Fruit fly (Drosophila melanogaster) whole organism, embryonic: ENCODE results near the gene CG34282.

ENCODE experiments used
- Aef1 ChIP-seq: fragments of 200-800 bp; sonication (Bioruptor generic); IDR thresholded peaks from 3 replicates; pipeline ENCODE4 v1.3.6; 2022; ENCODE audit warnings: missing biosample characterization, missing genetic modification characterization
- C15 ChIP-seq: fragments of 200-800 bp; sonication (Bioruptor generic); IDR thresholded peaks from 3 replicates; pipeline ENCODE4 v1.3.6; 2022; ENCODE audit warnings: missing biosample characterization, missing genetic modification characterization
- CG10209 ChIP-seq: fragments of 200-800 bp; sonication (Bioruptor generic); optimal IDR thresholded peaks from 3 replicates; lab custom pipeline; 2017; ENCODE audit warnings: missing biosample characterization, mild to moderate bottlenecking, missing genetic modification characterization, missing genetic modification reagents
- CG10979 ChIP-seq: fragments of 200-800 bp; sonication (Bioruptor generic); optimal IDR thresholded peaks from 2 replicates; lab custom pipeline; 2018; ENCODE audit warnings: missing biosample characterization, mild to moderate bottlenecking, missing genetic modification characterization, moderate library complexity
- CG11247 ChIP-seq: fragments of 200-800 bp; sonication (Bioruptor generic); IDR thresholded peaks from 2 replicates; pipeline ENCODE4 v1.3.6; 2022; ENCODE audit warnings: missing biosample characterization, missing genetic modification characterization
- CG11560 ChIP-seq: fragments of 200-800 bp; sonication (Bioruptor generic); IDR thresholded peaks from 3 replicates; pipeline ENCODE4 v1.3.6; 2022; ENCODE audit warnings: missing biosample characterization, missing genetic modification characterization
- CG13296 ChIP-seq: fragments of 200-800 bp; sonication (Bioruptor generic); optimal IDR thresholded peaks from 3 replicates; lab custom pipeline; 2018; ENCODE audit warnings: missing biosample characterization, mild to moderate bottlenecking, missing genetic modification characterization
- CG13424 ChIP-seq: fragments of 200-800 bp; sonication (Bioruptor generic); optimal IDR thresholded peaks from 2 replicates; lab custom pipeline; 2019; ENCODE audit warnings: missing biosample characterization, mild to moderate bottlenecking, missing genetic modification characterization, moderate library complexity
- CG13624 ChIP-seq: fragments of 200-800 bp; sonication (Bioruptor generic); optimal IDR thresholded peaks from 2 replicates; lab custom pipeline; 2016; ENCODE audit warnings: missing biosample characterization, missing genetic modification characterization
- CG15073 ChIP-seq: fragments of 200-800 bp; sonication (Bioruptor generic); optimal IDR thresholded peaks from 2 replicates; lab custom pipeline; 2016; ENCODE audit warnings: missing biosample characterization, missing genetic modification characterization
- CG18262 ChIP-seq: fragments of 200-800 bp; optimal IDR thresholded peaks from 3 replicates; lab custom pipeline; 2019; ENCODE audit warnings: missing biosample characterization, mild to moderate bottlenecking, missing genetic modification characterization, moderate library complexity
- CG32532 ChIP-seq: fragments of 200-800 bp; sonication (Bioruptor generic); IDR thresholded peaks from 2 replicates; pipeline ENCODE4 v1.3.6; 2022; ENCODE audit warnings: missing biosample characterization, missing genetic modification characterization
- CG4328 ChIP-seq: fragments of 200-800 bp; sonication (Bioruptor generic); optimal IDR thresholded peaks from 3 replicates; lab custom pipeline; 2017; ENCODE audit warnings: missing biosample characterization, missing genetic modification reagents, missing genetic modification characterization
- CG6254 ChIP-seq: fragments of 200-800 bp; sonication (Bioruptor generic); optimal IDR thresholded peaks from 3 replicates; lab custom pipeline; 2017; ENCODE audit warnings: mild to moderate bottlenecking, missing biosample characterization, missing genetic modification reagents, missing genetic modification characterization
- CG6813 ChIP-seq: fragments of 200-800 bp; sonication (Bioruptor generic); optimal IDR thresholded peaks from 2 replicates; lab custom pipeline; 2017; ENCODE audit warnings: missing biosample characterization, missing genetic modification characterization, mild to moderate bottlenecking, moderate library complexity, missing genetic modification reagents
- CG6854 ChIP-seq: fragments of 200-800 bp; sonication (Bioruptor generic); optimal IDR thresholded peaks from 3 replicates; lab custom pipeline; 2017; ENCODE audit warnings: missing biosample characterization, mild to moderate bottlenecking, missing genetic modification characterization
- CG8924 ChIP-seq: fragments of 200-800 bp; optimal IDR thresholded peaks from 3 replicates; lab custom pipeline; 2019; ENCODE audit warnings: missing biosample characterization, mild to moderate bottlenecking, missing genetic modification characterization, moderate library complexity
- CG9817 ChIP-seq: fragments of 200-800 bp; sonication (Bioruptor generic); optimal IDR thresholded peaks from 2 replicates; lab custom pipeline; 2018; ENCODE audit warnings: missing biosample characterization, mild to moderate bottlenecking, missing genetic modification characterization, moderate library complexity
- Chrac-16 ChIP-seq: fragments of 200-800 bp; sonication (Bioruptor generic); optimal IDR thresholded peaks from 3 replicates; lab custom pipeline; 2016; ENCODE audit warnings: missing biosample characterization, missing genetic modification characterization
- Dek ChIP-seq: fragments of 200-800 bp; sonication (Bioruptor generic); optimal IDR thresholded peaks from 3 replicates; lab custom pipeline; 2019; ENCODE audit warnings: missing biosample characterization, mild to moderate bottlenecking, missing genetic modification characterization, moderate library complexity
- GATAe ChIP-seq: fragments of 200-800 bp; sonication (Bioruptor generic); conservative IDR thresholded peaks from 2 replicates; pipeline ENCODE4 v1.3.6; 2022; ENCODE audit warnings: missing biosample characterization, missing genetic modification characterization
- MESR4 ChIP-seq: fragments of 200-800 bp; sonication (Bioruptor generic); optimal IDR thresholded peaks from 2 replicates; lab custom pipeline; 2018; ENCODE audit warnings: missing biosample characterization, mild to moderate bottlenecking, missing genetic modification characterization, moderate library complexity
- Med ChIP-seq: fragments of 200-800 bp; sonication (Bioruptor generic); peaks from one replicate; lab custom pipeline; 2016; ENCODE audit warnings: missing biosample characterization, missing genetic modification characterization, mild to moderate bottlenecking, inconsistent platforms, moderate library complexity
- Sin3A ChIP-seq: fragments of >200 bp; optimal IDR thresholded peaks from 2 replicates; lab custom pipeline; 2018
- Sox100B ChIP-seq: fragments of 200-800 bp; sonication (Bioruptor generic); optimal IDR thresholded peaks from 3 replicates; lab custom pipeline; 2018; ENCODE audit warnings: missing biosample characterization, mild to moderate bottlenecking, missing genetic modification characterization
- Sox102F ChIP-seq: fragments of 200-800 bp; sonication (Bioruptor generic); optimal IDR thresholded peaks from 2 replicates; lab custom pipeline; 2018; ENCODE audit warnings: missing biosample characterization, mild to moderate bottlenecking, missing genetic modification characterization, moderate library complexity
- Vsx1 ChIP-seq: fragments of 200-800 bp; sonication (Bioruptor generic); optimal IDR thresholded peaks from 2 replicates; lab custom pipeline; 2017; ENCODE audit warnings: missing biosample characterization, mild to moderate bottlenecking, missing genetic modification characterization, missing genetic modification reagents
- chif ChIP-seq, 2 experiments: fragments of 200-800 bp; sonication (Bioruptor generic); optimal IDR thresholded peaks; 3 replicates each; lab custom pipeline; 2016; ENCODE audit warnings: missing biosample characterization in 2 of 2, missing genetic modification characterization in 2 of 2
- corto ChIP-seq: fragments of 200-800 bp; sonication (Bioruptor generic); optimal IDR thresholded peaks from 2 replicates; lab custom pipeline; 2016; ENCODE audit warnings: missing biosample characterization, mild to moderate bottlenecking, missing genetic modification characterization, moderate library complexity
- fd102C ChIP-seq: fragments of 200-800 bp; sonication (Bioruptor generic); optimal IDR thresholded peaks from 2 replicates; lab custom pipeline; 2018; ENCODE audit warnings: missing biosample characterization, mild to moderate bottlenecking, missing genetic modification characterization, moderate library complexity
- fd96Cb ChIP-seq: fragments of 200-800 bp; sonication (Bioruptor generic); optimal IDR thresholded peaks from 2 replicates; lab custom pipeline; 2018; ENCODE audit warnings: missing biosample characterization, mild to moderate bottlenecking, missing genetic modification characterization, moderate library complexity
- ftz-f1 ChIP-seq: fragments of 200-800 bp; sonication (Bioruptor generic); optimal IDR thresholded peaks from 2 replicates; lab custom pipeline; 2016; ENCODE audit warnings: missing biosample characterization, missing genetic modification characterization
- grn ChIP-seq: fragments of 200-800 bp; sonication (Bioruptor generic); optimal IDR thresholded peaks from 3 replicates; lab custom pipeline; 2017; ENCODE audit warnings: missing biosample characterization, missing genetic modification characterization
- gsb-n ChIP-seq: fragments of 200-800 bp; sonication (Bioruptor generic); optimal IDR thresholded peaks from 3 replicates; lab custom pipeline; 2018; ENCODE audit warnings: missing biosample characterization, mild to moderate bottlenecking, missing genetic modification characterization
- jumu ChIP-seq: fragments of 200-800 bp; sonication (Bioruptor generic); optimal IDR thresholded peaks from 3 replicates; lab custom pipeline; 2016; ENCODE audit warnings: missing biosample characterization, missing genetic modification characterization
- kah ChIP-seq: fragments of 200-800 bp; sonication (Bioruptor generic); optimal IDR thresholded peaks from 2 replicates; lab custom pipeline; 2018; ENCODE audit warnings: missing biosample characterization, mild to moderate bottlenecking, missing genetic modification characterization
- luna ChIP-seq: fragments of 200-800 bp; sonication (Bioruptor generic); optimal IDR thresholded peaks from 2 replicates; lab custom pipeline; 2016; ENCODE audit warnings: missing biosample characterization, missing genetic modification characterization
- mam ChIP-seq: fragments of 200-800 bp; sonication (Bioruptor generic); optimal IDR thresholded peaks from 3 replicates; lab custom pipeline; 2016; ENCODE audit warnings: missing biosample characterization, missing genetic modification characterization
- onecut ChIP-seq: fragments of 200-800 bp; sonication (Bioruptor generic); IDR thresholded peaks from 2 replicates; pipeline ENCODE4 v1.3.6; 2022; ENCODE audit warnings: missing biosample characterization, missing genetic modification characterization
- peb ChIP-seq: fragments of 200-800 bp; sonication (Bioruptor generic); IDR thresholded peaks from 2 replicates; pipeline ENCODE4 v1.3.6; 2022; ENCODE audit warnings: missing biosample characterization, missing genetic modification characterization
- prd ChIP-seq, 3 experiments: fragments of >200 bp in 2 of 3; fragments of 200-800 bp in 1 of 3; sonication (Bioruptor generic) in 1 of 3; optimal IDR thresholded peaks in 2 of 3; IDR thresholded peaks in 1 of 3; 2 replicates in 2 of 3; 3 replicates in 1 of 3; pipeline versions ENCODE4 v1.3.6 to Lab custom; 2017 to 2022; ENCODE audit warnings: missing biosample characterization in 1 of 3, missing genetic modification characterization in 1 of 3
- row ChIP-seq: fragments of 200-800 bp; sonication (Bioruptor generic); IDR thresholded peaks from 3 replicates; pipeline ENCODE4 v1.3.6; 2022; ENCODE audit warnings: missing biosample characterization, missing genetic modification characterization
- sens ChIP-seq: fragments of 200-800 bp; sonication (Bioruptor generic); peaks from one replicate; lab custom pipeline; 2016; ENCODE audit warnings: missing biosample characterization, missing genetic modification characterization
- sisA ChIP-seq: fragments of 200-800 bp; sonication (Bioruptor generic); IDR thresholded peaks from 2 replicates; pipeline ENCODE4 v1.3.6; 2022; ENCODE audit warnings: missing biosample characterization, missing genetic modification characterization
- slou ChIP-seq: fragments of 200-800 bp; sonication (Bioruptor generic); optimal IDR thresholded peaks from 3 replicates; lab custom pipeline; 2016; ENCODE audit warnings: missing biosample characterization, missing genetic modification characterization
- slp2 ChIP-seq: fragments of 200-800 bp; sonication (Bioruptor generic); optimal IDR thresholded peaks from 2 replicates; lab custom pipeline; 2016; ENCODE audit warnings: missing biosample characterization, missing genetic modification characterization
- toy ChIP-seq: fragments of 200-800 bp; sonication (Bioruptor generic); IDR thresholded peaks from 2 replicates; pipeline ENCODE4 v1.3.6; 2022; ENCODE audit warnings: missing biosample characterization, missing genetic modification characterization
- unpg ChIP-seq: fragments of 200-800 bp; sonication (Bioruptor generic); optimal IDR thresholded peaks from 3 replicates; lab custom pipeline; 2018; ENCODE audit warnings: missing biosample characterization, mild to moderate bottlenecking, missing genetic modification characterization, moderate library complexity
- wdn ChIP-seq: fragments of 200-800 bp; sonication (Bioruptor generic); IDR thresholded peaks from 2 replicates; pipeline ENCODE4 v1.3.6; 2022; ENCODE audit warnings: missing biosample characterization, missing genetic modification characterization

CG34282 gene

DNA sequence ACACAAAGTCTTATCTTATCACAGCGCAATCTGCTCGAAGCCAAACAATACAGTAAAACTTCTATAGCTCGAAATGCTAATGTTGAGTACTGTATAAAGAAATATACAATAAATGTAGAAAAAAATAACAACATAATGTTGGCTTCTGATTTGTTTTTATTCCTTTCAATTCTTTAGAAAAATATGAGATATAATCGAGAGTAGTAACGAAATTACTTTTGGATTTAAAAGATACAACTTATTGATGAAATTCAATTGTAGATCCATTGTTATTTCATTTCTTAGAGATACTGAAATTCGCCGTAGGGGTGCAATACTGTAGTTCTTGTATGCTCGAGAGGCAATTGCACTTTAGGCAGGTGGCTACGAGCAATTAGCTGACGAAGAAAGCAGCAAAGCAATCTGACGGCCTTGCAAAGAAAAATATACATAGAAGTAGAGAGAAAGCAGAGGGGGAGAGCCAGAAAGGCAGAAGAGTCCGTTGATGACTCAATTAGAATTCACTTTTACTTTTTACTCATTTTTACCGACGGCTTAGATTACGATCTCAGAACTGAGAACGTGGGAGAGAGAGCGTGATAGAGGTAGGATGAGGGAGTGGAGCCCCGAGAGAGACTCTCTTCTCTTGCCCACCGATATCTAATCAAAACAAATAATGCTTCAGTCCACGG is 24.5 kb upstream of the CG34282 start (continued):
- TF ChIP-seq row (GFP tag; lab: Robert Waterston, UW), result peak; percentile 65
- peak; percentile 85 for TF ChIP-seq grn (GFP tag; lab: Kevin White, UChicago)
- peak; percentile 65 for TF ChIP-seq gsb-n
- no peak for TF ChIP-seq CG6254 (GFP tag; lab: Kevin White, UChicago)
- TF ChIP-seq unpg, result peak; percentile 70
- peak; percentile 34 for TF ChIP-seq jumu (GFP tag; lab: Kevin White, UChicago)
- no peak; the same call in 1 of the 2 replicates for TF ChIP-seq onecut
- no peak for TF ChIP-seq C15 (GFP tag; lab: Robert Waterston, UW)
- 0 out of 2 replicates have a peak, but pooled peaks have one; percentile 6 for TF ChIP-seq CG32532
- TF ChIP-seq sens, result peak; percentile 91
- TF ChIP-seq slp2 (GFP tag; lab: Kevin White, UChicago), result peak; percentile 27
- TF ChIP-seq Chrac-16 (GFP tag; lab: Kevin White, UChicago), result peak; percentile 1
- peak; percentile 65 for TF ChIP-seq CG13624 (GFP tag; lab: Kevin White, UChicago)
- TF ChIP-seq Sox100B (GFP tag; lab: Kevin White, UChicago), result peak; percentile 37
- peak; percentile 61 for TF ChIP-seq CG8924
- TF ChIP-seq Aef1 (GFP tag; lab: Robert Waterston, UW), result peak; percentile 29; the same call in 1 of the 3 replicates
- no peak for TF ChIP-seq CG6854 (GFP tag; lab: Kevin White, UChicago)
- TF ChIP-seq CG4328 (GFP tag; lab: Kevin White, UChicago), result peak; percentile 47
- TF ChIP-seq MESR4 (GFP tag; lab: Kevin White, UChicago), result no peak
- TF ChIP-seq luna (GFP tag; lab: Kevin White, UChicago), result no peak
- TF ChIP-seq chif (GFP tag; optimal IDR thresholded peaks at IDR 0.05; lab: Kevin White, UChicago), result peak in 1 of 2 experiments; percentile 17
- TF ChIP-seq CG10979 (tag; lab: Kevin White, UChicago), result peak; percentile 34
- TF ChIP-seq fd102C (GFP tag; lab: Kevin White, UChicago), result no peak
- peak; percentile 44 for TF ChIP-seq corto (GFP tag; lab: Kevin White, UChicago)
- 0 out of 2 replicates have a peak, but pooled peaks have one; percentile 16 for TF ChIP-seq wdn
- TF ChIP-seq ftz-f1, result no peak
- TF ChIP-seq CG11247 (GFP tag; lab: Robert Waterston, UW), result 0 out of 2 replicates have a peak, but pooled peaks have one; percentile 17
- no peak for TF ChIP-seq CG15073 (GFP tag; lab: Kevin White, UChicago)
- peak; percentile 73 for TF ChIP-seq CG18262 (tag; lab: Kevin White, UChicago)
- TF ChIP-seq peb (GFP tag; lab: Robert Waterston, UW), result 0 out of 2 replicates have a peak, but pooled peaks have one; percentile 7
- no peak for TF ChIP-seq prd (optimal IDR thresholded peaks at IDR 0.05; lab: Kevin White, UChicago)
- peak; percentile 51 for TF ChIP-seq prd (GFP tag; IDR thresholded peaks at IDR 0.05; lab: Robert Waterston, UW)
- TF ChIP-seq CG11560 (tag; lab: Robert Waterston, UW), result no peak
- TF ChIP-seq CG13296 (GFP tag; lab: Kevin White, UChicago), result peak; percentile 64
- TF ChIP-seq CG6813 (GFP tag; lab: Kevin White, UChicago), result peak; percentile 24
- TF ChIP-seq Dek (tag; lab: Kevin White, UChicago), result peak; percentile 61
- peak; percentile 6 for TF ChIP-seq mam (GFP tag; lab: Kevin White, UChicago)
- TF ChIP-seq Sox102F (GFP tag; lab: Kevin White, UChicago), result peak; percentile 71
- no peak for TF ChIP-seq kah (GFP tag; lab: Kevin White, UChicago)
- no peak for TF ChIP-seq slou (GFP tag; lab: Kevin White, UChicago)
- peak; percentile 67 for TF ChIP-seq CG13424 (tag; lab: Kevin White, UChicago)
- no peak for TF ChIP-seq toy (GFP tag; lab: Robert Waterston, UW)
- TF ChIP-seq fd96Cb (tag; lab: Kevin White, UChicago), result peak; percentile 54
- TF ChIP-seq Med (GFP tag; lab: Kevin White, UChicago), result peak; percentile 85
- TF ChIP-seq Vsx1 (GFP tag; lab: Kevin White, UChicago), result peak; percentile 63
- peak; percentile 2 for TF ChIP-seq CG10209 (GFP tag; lab: Kevin White, UChicago)
- TF ChIP-seq GATAe (GFP tag; lab: Robert Waterston, UW), result peak; percentile 82
- TF ChIP-seq sisA (GFP tag; lab: Robert Waterston, UW), result peak; percentile 50
- peak; percentile 63 for TF ChIP-seq CG9817 (tag; lab: Kevin White, UChicago)
- TF ChIP-seq Sin3A (lab: Kevin White, UChicago), result no peak
